Fruit fly (Drosophila melanogaster) whole organism, embryonic: ENCODE data around the gene CG31687.

Experiments used
- Abd-B ChIP-seq: fragments of 200-800 bp; sonication (Bioruptor generic); optimal IDR thresholded peaks from 2 replicates; lab custom pipeline; 2018; ENCODE audit warnings: missing biosample characterization, mild to moderate bottlenecking, missing genetic modification characterization, moderate library complexity
- CG10366 ChIP-seq: fragments of 200-800 bp; sonication (Bioruptor generic); IDR thresholded peaks from 2 replicates; pipeline ENCODE4 v1.3.6; 2022; ENCODE audit warnings: missing biosample characterization, missing genetic modification characterization
- CG10462 ChIP-seq: fragments of 200-800 bp; sonication (Bioruptor generic); optimal IDR thresholded peaks from 2 replicates; lab custom pipeline; 2016; ENCODE audit warnings: missing biosample characterization, missing genetic modification characterization
- CG10654 ChIP-seq: fragments of 200-800 bp; sonication (Bioruptor generic); optimal IDR thresholded peaks from 2 replicates; lab custom pipeline; 2016; ENCODE audit warnings: missing biosample characterization, missing genetic modification characterization
- CG11085 ChIP-seq: fragments of 200-800 bp; sonication (Bioruptor generic); IDR thresholded peaks from 2 replicates; pipeline ENCODE4 v1.3.6; 2022; ENCODE audit warnings: missing biosample characterization, missing genetic modification characterization
- CG12659 ChIP-seq: fragments of 200-800 bp; sonication (Bioruptor generic); optimal IDR thresholded peaks from 3 replicates; lab custom pipeline; 2017; ENCODE audit warnings: mild to moderate bottlenecking, missing biosample characterization, missing genetic modification reagents, missing genetic modification characterization
- CG12942 ChIP-seq: fragments of 200-800 bp; sonication (Bioruptor generic); optimal IDR thresholded peaks from 3 replicates; lab custom pipeline; 2016; ENCODE audit warnings: missing biosample characterization, missing genetic modification characterization
- CG14050 ChIP-seq: fragments of 200-800 bp; sonication (Bioruptor generic); IDR thresholded peaks from 3 replicates; pipeline ENCODE4 v1.3.6; 2022; ENCODE audit warnings: missing biosample characterization, missing genetic modification characterization
- CG14860 ChIP-seq: fragments of 200-800 bp; sonication (Bioruptor generic); IDR thresholded peaks from 3 replicates; pipeline ENCODE4 v1.3.6; 2022; ENCODE audit warnings: missing biosample characterization, missing genetic modification characterization; ENCODE audit not compliant: partially characterized antibody
- CG15011 ChIP-seq: fragments of 200-800 bp; sonication (Bioruptor generic); optimal IDR thresholded peaks from 3 replicates; lab custom pipeline; 2018; ENCODE audit warnings: missing biosample characterization, mild to moderate bottlenecking, missing genetic modification characterization
- CG1529 ChIP-seq: fragments of 200-800 bp; sonication (Bioruptor generic); optimal IDR thresholded peaks from 3 replicates; lab custom pipeline; 2018; ENCODE audit warnings: missing biosample characterization, missing genetic modification characterization
- CG15601 ChIP-seq: fragments of 200-800 bp; sonication (Bioruptor generic); optimal IDR thresholded peaks from 3 replicates; lab custom pipeline; 2019; ENCODE audit warnings: missing biosample characterization, mild to moderate bottlenecking, missing genetic modification characterization, moderate library complexity
- CG1603 ChIP-seq: fragments of 200-800 bp; sonication (Bioruptor generic); optimal IDR thresholded peaks from 2 replicates; lab custom pipeline; 2019; ENCODE audit warnings: missing biosample characterization, mild to moderate bottlenecking, missing genetic modification characterization, moderate library complexity
- CG1647 ChIP-seq: fragments of 200-800 bp; sonication (Bioruptor generic); optimal IDR thresholded peaks from 3 replicates; lab custom pipeline; 2016; ENCODE audit warnings: missing biosample characterization, missing genetic modification characterization
- CG16779 ChIP-seq: fragments of 200-800 bp; sonication (Bioruptor generic); IDR thresholded peaks from 2 replicates; pipeline ENCODE4 v1.3.6; 2022; ENCODE audit warnings: missing biosample characterization, missing genetic modification characterization
- CG17912 ChIP-seq: fragments of 200-800 bp; sonication (Bioruptor generic); optimal IDR thresholded peaks from 2 replicates; lab custom pipeline; 2018; ENCODE audit warnings: missing biosample characterization, mild to moderate bottlenecking, missing genetic modification characterization
- CG2712 ChIP-seq: fragments of 200-800 bp; optimal IDR thresholded peaks from 3 replicates; lab custom pipeline; 2019; ENCODE audit warnings: missing biosample characterization, mild to moderate bottlenecking, missing genetic modification characterization, moderate library complexity
- CG30431 ChIP-seq: fragments of 200-800 bp; sonication (Bioruptor generic); optimal IDR thresholded peaks from 2 replicates; lab custom pipeline; 2017; ENCODE audit warnings: missing biosample characterization, missing genetic modification characterization
- CG3163 ChIP-seq: fragments of 200-800 bp; sonication (Bioruptor generic); optimal IDR thresholded peaks from 3 replicates; lab custom pipeline; 2016; ENCODE audit warnings: missing biosample characterization, missing genetic modification characterization
- CG3281 ChIP-seq: fragments of 200-800 bp; sonication (Bioruptor generic); optimal IDR thresholded peaks from 3 replicates; lab custom pipeline; 2017; ENCODE audit warnings: missing biosample characterization, mild to moderate bottlenecking, missing genetic modification characterization
- CG33557 ChIP-seq: fragments of 200-800 bp; sonication (Bioruptor generic); optimal IDR thresholded peaks from 2 replicates; lab custom pipeline; 2019; ENCODE audit warnings: missing biosample characterization, mild to moderate bottlenecking, missing genetic modification characterization, moderate library complexity
- CG6813 ChIP-seq: fragments of 200-800 bp; sonication (Bioruptor generic); optimal IDR thresholded peaks from 2 replicates; lab custom pipeline; 2017; ENCODE audit warnings: missing biosample characterization, missing genetic modification characterization, mild to moderate bottlenecking, moderate library complexity, missing genetic modification reagents
- CG8924 ChIP-seq: fragments of 200-800 bp; optimal IDR thresholded peaks from 3 replicates; lab custom pipeline; 2019; ENCODE audit warnings: missing biosample characterization, mild to moderate bottlenecking, missing genetic modification characterization, moderate library complexity
- CG9876 ChIP-seq: fragments of 200-800 bp; sonication (Bioruptor generic); optimal IDR thresholded peaks from 2 replicates; lab custom pipeline; 2016; ENCODE audit warnings: missing biosample characterization, missing genetic modification characterization
- Dp ChIP-seq: fragments of 200-800 bp; sonication (Bioruptor generic); optimal IDR thresholded peaks from 2 replicates; lab custom pipeline; 2018; ENCODE audit warnings: missing biosample characterization, mild to moderate bottlenecking, missing genetic modification characterization, moderate library complexity
- H15 ChIP-seq: fragments of 200-800 bp; sonication (Bioruptor generic); IDR thresholded peaks from 3 replicates; pipeline ENCODE4 v1.3.6; 2022; ENCODE audit warnings: missing biosample characterization, missing genetic modification characterization
- HLH3B ChIP-seq: fragments of 200-800 bp; sonication (Bioruptor generic); IDR thresholded peaks from 2 replicates; pipeline ENCODE4 v1.3.6; 2022; ENCODE audit warnings: missing biosample characterization, missing genetic modification characterization
- Hmr ChIP-seq: fragments of 200-800 bp; sonication (Bioruptor generic); optimal IDR thresholded peaks from 3 replicates; lab custom pipeline; 2017; ENCODE audit warnings: mild to moderate bottlenecking, missing biosample characterization, missing genetic modification reagents, missing genetic modification characterization
- MBD-R2 ChIP-seq: fragments of 200-800 bp; sonication (Bioruptor generic); IDR thresholded peaks from 2 replicates; pipeline ENCODE4 v1.3.6; 2022; ENCODE audit warnings: missing biosample characterization, missing genetic modification characterization
- TFAM ChIP-seq: fragments of 200-800 bp; sonication (Bioruptor generic); optimal IDR thresholded peaks from 2 replicates; lab custom pipeline; 2017; ENCODE audit warnings: missing biosample characterization, missing genetic modification characterization, inconsistent platforms
- Trl ChIP-seq, 3 experiments: fragments of >200 bp in 2 of 3; fragments of 200-800 bp in 1 of 3; sonication (Bioruptor generic) in 1 of 3; optimal IDR thresholded peaks; 2 replicates in 1 of 3; 3 replicates in 2 of 3; lab custom pipeline; 2016 to 2017; ENCODE audit warnings: missing biosample characterization in 1 of 3, missing genetic modification characterization in 1 of 3
- az2 ChIP-seq: fragments of 200-800 bp; sonication (Bioruptor generic); optimal IDR thresholded peaks from 3 replicates; lab custom pipeline; 2016; ENCODE audit warnings: missing biosample characterization, missing genetic modification characterization
- ci ChIP-seq: fragments of 200-800 bp; sonication (Bioruptor generic); IDR thresholded peaks from 3 replicates; pipeline ENCODE4 v1.3.6; 2022; ENCODE audit warnings: missing biosample characterization, missing genetic modification characterization
- crc ChIP-seq: fragments of 200-800 bp; sonication (Bioruptor generic); optimal IDR thresholded peaks from 2 replicates; lab custom pipeline; 2016; ENCODE audit warnings: missing biosample characterization, missing genetic modification characterization
- da ChIP-seq: fragments of 200-800 bp; sonication (Bioruptor generic); optimal IDR thresholded peaks from 2 replicates; lab custom pipeline; 2016; ENCODE audit warnings: missing biosample characterization, missing genetic modification characterization
- fru ChIP-seq: fragments of >200 bp; optimal IDR thresholded peaks from 2 replicates; lab custom pipeline; 2017
- gem ChIP-seq: fragments of 200-800 bp; sonication (Bioruptor generic); optimal IDR thresholded peaks from 2 replicates; lab custom pipeline; 2019; ENCODE audit warnings: missing biosample characterization, mild to moderate bottlenecking, missing genetic modification characterization, moderate library complexity
- gt ChIP-seq: fragments of 200-800 bp; sonication (Bioruptor generic); IDR thresholded peaks from 2 replicates; pipeline ENCODE4 v1.3.6; 2022; ENCODE audit warnings: missing biosample characterization, missing genetic modification characterization
- hkb ChIP-seq, 2 experiments: fragments of 200-800 bp in 1 of 2; fragments of >200 bp in 1 of 2; sonication (Bioruptor generic) in 1 of 2; IDR thresholded peaks in 1 of 2; optimal IDR thresholded peaks in 1 of 2; 2 replicates each; pipeline versions ENCODE4 v1.3.6 to Lab custom; 2017 to 2022; ENCODE audit warnings: missing biosample characterization in 1 of 2, missing genetic modification characterization in 1 of 2
- insv ChIP-seq, 2 experiments: fragments of 200-800 bp; sonication (Bioruptor generic); optimal IDR thresholded peaks; 3 replicates each; lab custom pipeline; 2016 to 2018; ENCODE audit warnings: missing biosample characterization in 2 of 2, missing genetic modification characterization in 2 of 2
- kah ChIP-seq: fragments of 200-800 bp; sonication (Bioruptor generic); optimal IDR thresholded peaks from 2 replicates; lab custom pipeline; 2018; ENCODE audit warnings: missing biosample characterization, mild to moderate bottlenecking, missing genetic modification characterization
- knrl ChIP-seq: fragments of 200-800 bp; sonication (Bioruptor generic); IDR thresholded peaks from 3 replicates; pipeline ENCODE4 v1.3.6; 2022; ENCODE audit warnings: missing biosample characterization, missing genetic modification characterization; ENCODE audit not compliant: partially characterized antibody
- lbe ChIP-seq: fragments of 200-800 bp; sonication (Bioruptor generic); optimal IDR thresholded peaks from 2 replicates; lab custom pipeline; 2016; ENCODE audit warnings: missing biosample characterization, mild to moderate bottlenecking, missing genetic modification characterization
- lov ChIP-seq, 2 experiments: fragments of 200-800 bp in 1 of 2; fragments of >200 bp in 1 of 2; sonication (Bioruptor generic) in 1 of 2; IDR thresholded peaks in 1 of 2; optimal IDR thresholded peaks in 1 of 2; 2 replicates in 1 of 2; 3 replicates in 1 of 2; pipeline versions ENCODE4 v1.3.6 to Lab custom; 2017 to 2022; ENCODE audit warnings: missing biosample characterization in 1 of 2, missing genetic modification characterization in 1 of 2
- onecut ChIP-seq: fragments of 200-800 bp; sonication (Bioruptor generic); IDR thresholded peaks from 2 replicates; pipeline ENCODE4 v1.3.6; 2022; ENCODE audit warnings: missing biosample characterization, missing genetic modification characterization
- pfk ChIP-seq: fragments of 200-800 bp; sonication (Bioruptor generic); optimal IDR thresholded peaks from 2 replicates; lab custom pipeline; 2018; ENCODE audit warnings: missing biosample characterization, mild to moderate bottlenecking, missing genetic modification characterization, moderate library complexity
- repo ChIP-seq: fragments of 200-800 bp; sonication (Bioruptor generic); optimal IDR thresholded peaks from 2 replicates; lab custom pipeline; 2016; ENCODE audit warnings: missing biosample characterization, missing genetic modification characterization
- sisA ChIP-seq: fragments of 200-800 bp; sonication (Bioruptor generic); IDR thresholded peaks from 2 replicates; pipeline ENCODE4 v1.3.6; 2022; ENCODE audit warnings: missing biosample characterization, missing genetic modification characterization
- sob ChIP-seq: fragments of 200-800 bp; sonication (Bioruptor generic); IDR thresholded peaks from 2 replicates; pipeline ENCODE4 v1.3.6; 2022; ENCODE audit warnings: missing biosample characterization, missing genetic modification characterization
- tap ChIP-seq: fragments of 200-800 bp; optimal IDR thresholded peaks from 3 replicates; lab custom pipeline; 2019; ENCODE audit warnings: missing biosample characterization, mild to moderate bottlenecking, missing genetic modification characterization, moderate library complexity

The CG31687 gene

DNA sequence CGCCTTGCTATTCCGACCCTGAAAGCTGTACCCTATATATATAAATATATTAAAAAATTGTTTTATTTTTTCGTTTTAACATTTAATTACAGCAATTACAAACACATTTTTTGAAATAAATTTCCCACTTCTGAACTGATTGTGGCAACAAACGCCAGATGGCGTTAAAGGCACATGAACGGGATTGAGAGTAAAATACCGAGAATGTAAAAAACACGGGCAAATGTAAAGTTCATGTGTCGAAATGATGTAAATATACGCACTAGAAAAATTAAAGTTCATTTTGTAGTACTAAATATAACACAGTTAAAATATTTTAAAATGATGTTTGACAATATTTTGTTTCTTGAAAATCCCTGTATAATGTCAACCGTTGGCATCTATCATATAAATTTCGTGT lies 14.4 kb downstream of the CG31687 start (continued):
- TF ChIP-seq pfk (GFP tag; lab: Kevin White, UChicago), result no peak
- peak; percentile 11 for TF ChIP-seq CG12659
- peak; percentile 26; the same call in 1 of the 3 replicates for TF ChIP-seq CG14860 (GFP tag; lab: Robert Waterston, UW)
- TF ChIP-seq CG1603 (tag; lab: Kevin White, UChicago), result peak; percentile 46
- TF ChIP-seq CG6813 (GFP tag; lab: Kevin White, UChicago), result no peak
- TF ChIP-seq sisA (GFP tag; lab: Robert Waterston, UW), result no peak
- TF ChIP-seq CG30431 (GFP tag; lab: Kevin White, UChicago), result no peak
- TF ChIP-seq hkb (optimal IDR thresholded peaks at IDR 0.05; lab: Kevin White, UChicago), result no peak
- TF ChIP-seq hkb (GFP tag; IDR thresholded peaks at IDR 0.05; lab: Robert Waterston, UW), result no peak
- peak in 1 of 2 experiments; percentile 15 for TF ChIP-seq insv (GFP tag; optimal IDR thresholded peaks at IDR 0.05; lab: Kevin White, UChicago)
- TF ChIP-seq repo (GFP tag; lab: Kevin White, UChicago), result no peak
- no peak for TF ChIP-seq CG12942 (GFP tag; lab: Kevin White, UChicago)
- TF ChIP-seq Abd-B (GFP tag; lab: Kevin White, UChicago), result no peak
- TF ChIP-seq az2 (GFP tag; lab: Kevin White, UChicago), result peak; percentile 41
- TF ChIP-seq CG2712, result peak; percentile 42
- TF ChIP-seq lbe (GFP tag; lab: Kevin White, UChicago), result no peak
- TF ChIP-seq H15 (GFP tag; lab: Robert Waterston, UW), result 0 out of 3 replicates have a peak, but pooled peaks have one; percentile 41
- TF ChIP-seq CG3163 (GFP tag; lab: Kevin White, UChicago), result no peak
- no peak for TF ChIP-seq CG8924 (tag; lab: Kevin White, UChicago)
- 0 out of 3 replicates have a peak, but pooled peaks have one; percentile 10 for TF ChIP-seq CG14050
- TF ChIP-seq CG3281 (GFP tag; lab: Kevin White, UChicago), result peak; percentile 8
- no peak for TF ChIP-seq lov (optimal IDR thresholded peaks at IDR 0.05; lab: Kevin White, UChicago)
- no peak for TF ChIP-seq lov (GFP tag; IDR thresholded peaks at IDR 0.05; lab: Robert Waterston, UW)
- TF ChIP-seq kah (GFP tag; lab: Kevin White, UChicago), result peak; percentile 42
- no peak for TF ChIP-seq CG10366
- TF ChIP-seq fru (lab: Kevin White, UChicago), result no peak
- TF ChIP-seq CG11085 (GFP tag; lab: Robert Waterston, UW), result no peak
- no peak for TF ChIP-seq HLH3B
- peak; percentile 18 for TF ChIP-seq CG15601
- no peak for TF ChIP-seq da
- peak; percentile 67; the same call in 1 of the 2 replicates for TF ChIP-seq sob
- peak; percentile 7 for TF ChIP-seq tap (tag; lab: Kevin White, UChicago)
- TF ChIP-seq Dp (GFP tag; lab: Kevin White, UChicago), result peak; percentile 37
- no peak for TF ChIP-seq gt (GFP tag; lab: Robert Waterston, UW)
- TF ChIP-seq MBD-R2, result no peak
- no peak for TF ChIP-seq CG10462 (GFP tag; lab: Kevin White, UChicago)
- TF ChIP-seq CG33557 (GFP tag; lab: Kevin White, UChicago), result peak; percentile 32
- peak; percentile 50; the same call in 1 of the 3 replicates for TF ChIP-seq ci
- no peak for TF ChIP-seq CG17912
- TF ChIP-seq knrl (GFP tag; lab: Robert Waterston, UW), result peak; percentile 59
- peak; percentile 28 for TF ChIP-seq gem
- no peak for TF ChIP-seq CG16779 (GFP tag; lab: Robert Waterston, UW)
- peak; percentile 27 for TF ChIP-seq CG1529
- no peak for TF ChIP-seq CG9876 (GFP tag; lab: Kevin White, UChicago)
- TF ChIP-seq CG10654, result no peak
- TF ChIP-seq Trl (optimal IDR thresholded peaks at IDR 0.05; lab: Kevin White, UChicago), result no peak
- no peak for TF ChIP-seq Trl (GFP tag; optimal IDR thresholded peaks at IDR 0.05; lab: Kevin White, UChicago)
- TF ChIP-seq onecut (GFP tag; lab: Robert Waterston, UW), result peak; percentile 41
- no peak for TF ChIP-seq CG1647
- peak; percentile 31 for TF ChIP-seq Hmr
- no peak for TF ChIP-seq TFAM (GFP tag; lab: Kevin White, UChicago)
- no peak for TF ChIP-seq CG15011
- TF ChIP-seq crc (GFP tag; lab: Kevin White, UChicago), result no peak
